Worm (Caenorhabditis elegans): Measurements from ENCODE around the gene ufm-1.

DNA sequence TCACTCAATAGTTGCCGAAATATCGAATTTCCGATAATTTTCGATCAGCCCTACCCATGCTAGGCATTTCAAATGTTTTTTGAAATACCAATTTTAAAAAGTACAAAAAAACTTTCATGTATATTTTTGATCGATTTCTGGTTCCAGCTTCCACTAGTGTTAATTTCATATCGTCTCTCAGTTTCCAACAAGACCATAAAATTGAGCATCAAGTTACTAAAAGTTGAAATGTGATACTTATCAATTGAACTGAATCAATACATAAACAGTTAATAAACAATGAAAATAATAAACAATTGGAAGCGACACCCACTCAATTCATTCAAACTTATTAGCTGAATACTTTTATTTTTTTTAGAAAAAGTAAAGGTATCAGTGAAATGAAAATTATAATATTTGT lies 7.4 kb downstream of the ufm-1 start, which contains the start of gene cup-4:
- TF ChIP-seq snpc-4 (tag; optimal IDR thresholded peaks at IDR 0.05) (no peak), hlh-17 (GFP tag; optimal IDR thresholded peaks at IDR 0.05; ENCODE audit: borderline replicate concordance) (no peak), aly-2 (tag; optimal IDR thresholded peaks at IDR 0.05) (no peak), unc-130 (tag; optimal IDR thresholded peaks at IDR 0.05) (no peak), ces-1 (GFP tag; optimal IDR thresholded peaks at IDR 0.05) (no peak), fkh-10 (GFP tag; optimal IDR thresholded peaks at IDR 0.05) (no peak), ztf-4 (tag; optimal IDR thresholded peaks at IDR 0.05) (no peak), lsy-2 (tag; optimal IDR thresholded peaks at IDR 0.05) (no peak), elt-3 (tag; optimal IDR thresholded peaks at IDR 0.05) (no peak), unc-62 (GFP tag; optimal IDR thresholded peaks at IDR 0.05) (no peak), dpl-1 (GFP tag; optimal IDR thresholded peaks at IDR 0.05) (no peak), jun-1 (tag; optimal IDR thresholded peaks at IDR 0.05) (no peak)

Data from whole organism, L1 larva.